Worm (Caenorhabditis elegans): ENCODE data around the gene sra-11.

- TF ChIP-seq dao-5 (tag; optimal IDR thresholded peaks at IDR 0.05) (no peak), W03F9.2 (tag; optimal IDR thresholded peaks at IDR 0.05) (no peak), him-1 (tag; optimal IDR thresholded peaks at IDR 0.05) (no peak)
These were observed 2.9 kb upstream of the sra-11 start for ce11 chrII:10912995-10913394.

All from whole organism, L4/young adult.